Worm (Caenorhabditis elegans) whole organism, late embryonic: Measurements from ENCODE around the gene Y51A2B.4.

ENCODE experiments used
- C08G9.2 ChIP-seq: sonication (generic microtip); optimal IDR thresholded peaks from 2 replicates; lab custom pipeline; 2016; ENCODE audit warnings: mild to moderate bottlenecking, missing genetic modification characterization, moderate library complexity, missing compliant biosample characterization
- F13H6.1 ChIP-seq: sonication (generic microtip); optimal IDR thresholded peaks from 2 replicates; lab custom pipeline; 2016; ENCODE audit warnings: missing genetic modification characterization, missing compliant biosample characterization
- K09A11.1 ChIP-seq: sonication (generic microtip); optimal IDR thresholded peaks from 2 replicates; lab custom pipeline; 2017; ENCODE audit warnings: antibody characterized with exemption, mild to moderate bottlenecking, missing genetic modification characterization, missing compliant biosample characterization; ENCODE audit not compliant: insufficient read depth
- T23F11.4 ChIP-seq: fragments of 200-800 bp; sonication (Bioruptor generic); optimal IDR thresholded peaks from 2 replicates; lab custom pipeline; 2018; ENCODE audit warnings: mild to moderate bottlenecking, missing genetic modification characterization, missing compliant biosample characterization
- ahr-1 ChIP-seq: sonication (generic microtip); optimal IDR thresholded peaks from 2 replicates; lab custom pipeline; 2016; ENCODE audit warnings: missing genetic modification characterization, missing compliant biosample characterization
- ama-1 ChIP-seq: fragments of 150-350 bp; optimal IDR thresholded peaks from 2 replicates; lab custom pipeline; 2014
- ceh-18 ChIP-seq: sonication (generic microtip); optimal IDR thresholded peaks from 2 replicates; lab custom pipeline; 2016; ENCODE audit warnings: missing genetic modification characterization, missing compliant biosample characterization
- ceh-30 ChIP-seq: fragments of 150-350 bp; optimal IDR thresholded peaks from 2 replicates; lab custom pipeline; 2014; ENCODE audit warnings: missing biosample characterization, missing genetic modification characterization
- ceh-31 ChIP-seq: sonication (generic microtip); optimal IDR thresholded peaks from 2 replicates; lab custom pipeline; 2016; ENCODE audit warnings: missing genetic modification characterization, missing compliant biosample characterization
- ceh-9 ChIP-seq: sonication (generic microtip); optimal IDR thresholded peaks from 2 replicates; lab custom pipeline; 2016; ENCODE audit warnings: mild to moderate bottlenecking, missing genetic modification characterization, inconsistent platforms, missing compliant biosample characterization
- dve-1 ChIP-seq: sonication (generic microtip); optimal IDR thresholded peaks from 2 replicates; lab custom pipeline; 2017; ENCODE audit warnings: antibody characterized with exemption, mild to moderate bottlenecking, missing genetic modification characterization, missing compliant biosample characterization
- elt-2 ChIP-seq: sonication (generic microtip); optimal IDR thresholded peaks from 2 replicates; lab custom pipeline; 2016; ENCODE audit warnings: missing genetic modification reagents, missing genetic modification characterization, missing compliant biosample characterization
- fax-1 ChIP-seq: sonication (generic microtip); optimal IDR thresholded peaks from 2 replicates; lab custom pipeline; 2016; ENCODE audit warnings: missing genotype, missing genetic modification characterization, missing compliant biosample characterization
- gmeb-2 ChIP-seq: sonication (generic microtip); optimal IDR thresholded peaks from 2 replicates; lab custom pipeline; 2016; ENCODE audit warnings: missing genetic modification characterization, inconsistent platforms, missing compliant biosample characterization
- hlh-13 ChIP-seq: fragments of 200-800 bp; sonication (Bioruptor generic); optimal IDR thresholded peaks from 2 replicates; lab custom pipeline; 2018; ENCODE audit warnings: mild to moderate bottlenecking, missing genetic modification characterization, missing compliant biosample characterization
- hlh-15 ChIP-seq: sonication (generic microtip); optimal IDR thresholded peaks from 2 replicates; lab custom pipeline; 2016; ENCODE audit warnings: missing genetic modification characterization, missing compliant biosample characterization
- hlh-30 ChIP-seq: sonication (generic microtip); optimal IDR thresholded peaks from 2 replicates; lab custom pipeline; 2017; ENCODE audit warnings: antibody characterized with exemption, missing genetic modification characterization, missing compliant biosample characterization; ENCODE audit not compliant: insufficient read depth
- lin-11 ChIP-seq: fragments of 200-800 bp; sonication (Bioruptor generic); optimal IDR thresholded peaks from 2 replicates; lab custom pipeline; 2018; ENCODE audit warnings: mild to moderate bottlenecking, missing genetic modification characterization, missing compliant biosample characterization
- mec-3 ChIP-seq: sonication (generic microtip); optimal IDR thresholded peaks from 2 replicates; lab custom pipeline; 2016; ENCODE audit warnings: borderline replicate concordance, missing genetic modification characterization, missing compliant biosample characterization
- nfya-1 ChIP-seq: sonication (generic microtip); optimal IDR thresholded peaks from 2 replicates; lab custom pipeline; 2017; ENCODE audit warnings: missing genetic modification characterization, mild to moderate bottlenecking, missing compliant biosample characterization, antibody characterized with exemption, moderate library complexity
- nhr-11 ChIP-seq: fragments of 150-350 bp; optimal IDR thresholded peaks from 2 replicates; lab custom pipeline; 2014; ENCODE audit warnings: missing biosample characterization, missing genetic modification characterization
- odd-2 ChIP-seq: sonication (generic microtip); optimal IDR thresholded peaks from 2 replicates; lab custom pipeline; 2017; ENCODE audit warnings: antibody characterized with exemption, mild to moderate bottlenecking, missing genetic modification characterization, missing compliant biosample characterization
- pax-1 ChIP-seq: fragments of 150-350 bp; optimal IDR thresholded peaks from 2 replicates; lab custom pipeline; 2014; ENCODE audit warnings: missing biosample characterization, missing genetic modification characterization
- pha-2 ChIP-seq: sonication (generic microtip); optimal IDR thresholded peaks from 2 replicates; lab custom pipeline; 2017; ENCODE audit warnings: mild to moderate bottlenecking, missing genetic modification characterization, missing compliant biosample characterization
- pqm-1 ChIP-seq: sonication (generic microtip); optimal IDR thresholded peaks from 2 replicates; lab custom pipeline; 2016; ENCODE audit warnings: missing genetic modification characterization, missing compliant biosample characterization
- pros-1 ChIP-seq: fragments of 150-350 bp; optimal IDR thresholded peaks from 2 replicates; lab custom pipeline; 2014; ENCODE audit warnings: missing biosample characterization, missing genetic modification reagents, missing genetic modification characterization
- rnt-1 ChIP-seq: sonication (generic microtip); optimal IDR thresholded peaks from 2 replicates; lab custom pipeline; 2016; ENCODE audit warnings: missing genetic modification characterization, missing compliant biosample characterization
- sdc-2 ChIP-seq: sonication (generic microtip); optimal IDR thresholded peaks from 2 replicates; lab custom pipeline; 2016; ENCODE audit warnings: missing genotype, missing genetic modification characterization, missing compliant biosample characterization
- sox-4 ChIP-seq: sonication (generic microtip); optimal IDR thresholded peaks from 2 replicates; lab custom pipeline; 2017; ENCODE audit warnings: mild to moderate bottlenecking, missing genetic modification characterization, inconsistent platforms, missing compliant biosample characterization
- syd-9 ChIP-seq: sonication (generic microtip); optimal IDR thresholded peaks from 2 replicates; lab custom pipeline; 2016; ENCODE audit warnings: mild to moderate bottlenecking, missing genetic modification characterization, moderate library complexity, missing compliant biosample characterization
- tbx-7 ChIP-seq: sonication (generic microtip); optimal IDR thresholded peaks from 2 replicates; lab custom pipeline; 2016; ENCODE audit warnings: missing genotype, missing genetic modification characterization, missing compliant biosample characterization
- unc-3 ChIP-seq, 2 experiments: fragments of 200-800 bp in 1 of 2; sonication (Bioruptor generic) in 1 of 2; sonication (generic microtip) in 1 of 2; conservative IDR thresholded peaks in 1 of 2; optimal IDR thresholded peaks in 1 of 2; 2 replicates each; pipeline versions ENCODE4 v1.3.6 to Lab custom; 2016 to 2022; ENCODE audit warnings: missing compliant biosample characterization in 2 of 2, missing genetic modification characterization in 2 of 2, missing genetic modification reagents in 1 of 2
- unc-86 ChIP-seq: sonication (generic microtip); optimal IDR thresholded peaks from 2 replicates; lab custom pipeline; 2016; ENCODE audit warnings: missing genetic modification characterization, missing compliant biosample characterization
- ztf-16 ChIP-seq: sonication (generic microtip); optimal IDR thresholded peaks from 2 replicates; lab custom pipeline; 2017; ENCODE audit warnings: missing genetic modification characterization, missing compliant biosample characterization

Gene Y51A2B.4

DNA sequence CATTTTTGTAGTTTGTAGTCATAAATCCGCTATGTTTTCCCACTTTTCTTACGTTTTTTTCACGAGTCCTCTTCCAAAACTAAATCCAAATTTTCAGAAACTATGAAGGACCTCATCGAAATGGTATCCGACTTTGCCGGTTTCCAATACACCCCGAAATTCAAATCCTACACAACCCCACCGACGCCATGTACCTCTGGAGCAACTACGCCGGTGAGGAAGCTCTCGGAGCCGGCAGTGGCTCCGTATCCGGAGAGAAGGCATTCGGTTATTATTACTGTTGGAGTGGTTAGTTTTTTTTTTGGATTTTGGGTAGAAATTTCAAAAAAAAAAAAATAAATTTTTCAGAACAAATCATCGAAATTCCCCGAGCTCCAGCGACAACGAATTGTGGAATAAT, 38.9 kb downstream of the Y51A2B.4 start, which contains the start of gene C08E8.3:
C08E8.3 (plus strand) TSS at position 84 of the 400 bp plus-strand sequence.
- TF ChIP-seq nfya-1 = no peak
- no peak for TF ChIP-seq pha-2
- TF ChIP-seq T23F11.4 (GFP tag; lab: Kevin White, UChicago) = no peak
- TF ChIP-seq K09A11.1 (tag; lab: Kevin White, UChicago) = no peak
- TF ChIP-seq, all 69 proteins: peak for 0

DNA sequence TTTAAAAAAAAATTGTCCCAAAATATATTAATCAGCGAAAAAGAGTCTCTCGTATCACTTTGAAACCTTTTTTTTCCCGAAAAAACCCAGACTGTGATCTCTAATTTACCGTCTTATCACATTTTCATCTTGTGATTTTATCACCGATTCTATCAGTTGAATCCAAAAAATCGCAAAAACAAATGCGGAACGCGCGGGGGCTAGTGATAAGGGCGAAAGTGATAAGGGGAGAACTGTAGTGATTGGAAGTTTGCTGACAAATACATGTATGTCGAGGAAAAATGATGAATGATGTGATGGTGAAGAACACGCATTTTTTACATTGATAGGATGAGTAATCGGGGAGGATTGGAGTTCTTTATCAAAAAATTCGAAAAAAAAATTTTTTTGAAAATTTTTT, 42.9 kb downstream of the Y51A2B.4 start:
- TF ChIP-seq hlh-30 (tag; lab: Kevin White, UChicago) = no peak
- peak; percentile 99 for TF ChIP-seq elt-2 (tag; lab: Kevin White, UChicago)

DNA sequence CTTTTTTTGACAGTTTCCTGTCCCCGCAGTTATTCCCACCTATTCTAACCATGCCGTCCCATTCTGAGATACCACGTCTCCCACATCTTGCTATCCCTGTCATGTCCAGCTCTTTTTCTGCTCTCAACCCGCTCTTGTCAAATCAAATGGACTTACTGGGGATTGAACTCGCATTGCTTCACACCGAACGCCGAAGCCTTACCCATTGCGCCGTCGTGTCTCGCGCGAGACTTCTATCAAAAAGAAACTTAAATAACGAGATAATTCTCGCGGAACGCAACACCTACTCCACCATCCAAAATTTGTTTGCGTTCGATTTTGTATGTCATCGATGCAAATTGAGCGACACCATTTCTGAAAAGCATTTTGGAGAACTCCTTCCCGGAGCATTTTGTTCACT, 44.8 kb downstream of the Y51A2B.4 start:
- no peak for TF ChIP-seq rnt-1
- no peak for TF ChIP-seq ahr-1 (tag; lab: Kevin White, UChicago)
- TF ChIP-seq hlh-15 (tag; lab: Kevin White, UChicago) = no peak
- no peak for TF ChIP-seq tbx-7 (tag; lab: Kevin White, UChicago)
- TF ChIP-seq pax-1 = no peak
- no peak for TF ChIP-seq ama-1 (lab: Kevin White, UChicago)
- no peak for TF ChIP-seq elt-2 (tag; lab: Kevin White, UChicago)
- no peak for TF ChIP-seq unc-3 (GFP tag; conservative IDR thresholded peaks at IDR 0.05; lab: Robert Waterston, UW)
- TF ChIP-seq unc-3 (tag; optimal IDR thresholded peaks at IDR 0.05; lab: Kevin White, UChicago) = no peak
- no peak for TF ChIP-seq F13H6.1 (tag; lab: Kevin White, UChicago)
- TF ChIP-seq hlh-13 (GFP tag; lab: Kevin White, UChicago) = no peak
- TF ChIP-seq sdc-2 (tag; lab: Kevin White, UChicago) = no peak
- no peak for TF ChIP-seq unc-86 (tag; lab: Kevin White, UChicago)
- TF ChIP-seq gmeb-2 (tag; lab: Kevin White, UChicago) = no peak
- no peak for TF ChIP-seq syd-9 (tag; lab: Kevin White, UChicago)
- no peak for TF ChIP-seq C08G9.2 (tag; lab: Kevin White, UChicago)

DNA sequence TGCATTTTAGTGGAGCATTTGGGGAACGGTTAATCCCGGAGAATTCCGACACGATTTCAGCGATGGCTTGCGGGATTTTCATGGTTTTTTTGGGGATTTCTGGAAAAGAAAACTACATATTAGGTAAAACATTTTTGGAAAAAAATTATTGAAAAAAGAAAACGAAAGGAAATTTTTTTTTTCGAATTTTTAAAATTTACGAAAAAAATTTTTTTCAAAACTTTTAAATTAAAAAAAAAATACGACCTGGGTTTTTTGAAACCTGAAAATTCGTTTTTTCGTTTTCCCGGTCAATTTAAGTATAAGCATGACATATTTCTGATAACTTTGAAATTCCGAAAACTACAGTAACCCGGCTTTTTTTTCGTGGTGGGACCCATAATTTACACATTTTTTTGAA, 49.1 kb downstream of the Y51A2B.4 start, which contains the start of gene C08E8.10:
C08E8.10 (minus strand) TSS at position 101 of the 400 bp plus-strand sequence.
- TF ChIP-seq odd-2 (tag; lab: Kevin White, UChicago) = no peak
- TF ChIP-seq T23F11.4 (GFP tag; lab: Kevin White, UChicago) = no peak
- no peak for TF ChIP-seq pros-1 (tag; lab: Kevin White, UChicago)
- no peak for TF ChIP-seq sdc-2 (tag; lab: Kevin White, UChicago)
- no peak for TF ChIP-seq fax-1 (tag; lab: Kevin White, UChicago)
- no peak for TF ChIP-seq lin-11 (tag; lab: Kevin White, UChicago)
- TF ChIP-seq ceh-18 (tag; lab: Kevin White, UChicago) = no peak
- no peak for TF ChIP-seq nhr-11 (tag; lab: Kevin White, UChicago)
- TF ChIP-seq ceh-30 (tag; lab: Kevin White, UChicago) = no peak

DNA sequence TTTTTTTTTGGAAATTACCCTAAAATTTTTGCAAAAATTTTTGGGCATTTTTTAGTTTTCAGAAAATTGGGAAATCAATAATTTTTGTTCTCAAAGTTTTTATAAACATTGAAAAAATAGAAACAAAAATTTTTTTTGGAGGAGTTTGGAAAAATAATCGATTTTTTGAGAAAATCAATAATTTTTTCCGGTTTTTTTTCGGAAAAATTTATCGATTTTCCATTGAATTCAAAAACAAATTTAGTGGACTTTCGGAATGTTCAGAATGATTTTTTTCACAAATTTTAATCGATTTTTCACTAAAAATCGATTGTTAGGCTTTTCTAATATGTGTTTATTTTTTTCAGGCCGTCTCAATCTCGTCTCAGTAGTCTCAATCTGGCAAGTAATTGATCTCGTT, 51.3 kb downstream of the Y51A2B.4 start:
- no peak for TF ChIP-seq ztf-16
- no peak for TF ChIP-seq ceh-9 (tag; lab: Kevin White, UChicago)
- no peak for TF ChIP-seq mec-3
- no peak for TF ChIP-seq K09A11.1 (tag; lab: Kevin White, UChicago)
- no peak for TF ChIP-seq dve-1
- TF ChIP-seq hlh-30 (tag; lab: Kevin White, UChicago) = no peak
- TF ChIP-seq sox-4 (tag; lab: Kevin White, UChicago) = no peak
- TF ChIP-seq ceh-31 = no peak
- TF ChIP-seq pqm-1 (tag; lab: Kevin White, UChicago) = no peak
